Worm (Caenorhabditis elegans) whole organism, early embryonic: ENCODE results near the gene erh-1.

ENCODE experiments used
- F13C5.2 ChIP-seq: sonication (generic microtip); optimal IDR thresholded peaks from 2 replicates; lab custom pipeline; 2017; ENCODE audit warnings: mild to moderate bottlenecking, missing genetic modification characterization, inconsistent platforms, missing compliant biosample characterization
- aly-1 ChIP-seq: sonication (generic microtip); optimal IDR thresholded peaks from 2 replicates; lab custom pipeline; 2016; ENCODE audit warnings: missing genetic modification characterization, missing compliant biosample characterization
- ama-1 ChIP-seq: fragments of 150-350 bp; optimal IDR thresholded peaks from 2 replicates; lab custom pipeline; 2014
- ceh-13 ChIP-seq: fragments of 200-800 bp; sonication (Bioruptor generic); optimal IDR thresholded peaks from 2 replicates; lab custom pipeline; 2018; ENCODE audit warnings: mild to moderate bottlenecking, missing genetic modification characterization, missing compliant biosample characterization
- ceh-36 ChIP-seq: sonication (generic microtip); optimal IDR thresholded peaks from 2 replicates; lab custom pipeline; 2016; ENCODE audit warnings: missing genetic modification characterization, inconsistent platforms, missing compliant biosample characterization
- ets-7 ChIP-seq: sonication (generic microtip); optimal IDR thresholded peaks from 2 replicates; lab custom pipeline; 2016; ENCODE audit warnings: missing genotype, missing genetic modification characterization, missing compliant biosample characterization
- flt-1 ChIP-seq: fragments of 200-800 bp; sonication (Bioruptor generic); IDR thresholded peaks from 2 replicates; pipeline ENCODE4 v1.3.6; 2022; ENCODE audit warnings: missing genetic modification characterization, missing compliant biosample characterization
- hmbx-1 ChIP-seq: sonication (generic microtip); optimal IDR thresholded peaks from 2 replicates; lab custom pipeline; 2016; ENCODE audit warnings: mild to moderate bottlenecking, missing genetic modification characterization, missing compliant biosample characterization
- hmg-4 ChIP-seq: fragments of 200-800 bp; sonication (Bioruptor generic); optimal IDR thresholded peaks from 2 replicates; lab custom pipeline; 2018; ENCODE audit warnings: mild to moderate bottlenecking, missing genetic modification characterization, missing compliant biosample characterization
- hnd-1 ChIP-seq: sonication (generic microtip); optimal IDR thresholded peaks from 2 replicates; lab custom pipeline; 2016; ENCODE audit warnings: missing genetic modification characterization, missing compliant biosample characterization
- pes-1 ChIP-seq: fragments of 200-800 bp; sonication (Bioruptor generic); IDR thresholded peaks from 2 replicates; pipeline ENCODE4 v1.3.6; 2022; ENCODE audit warnings: missing genetic modification reagents, missing genetic modification characterization, missing compliant biosample characterization
- scrt-1 ChIP-seq: fragments of 200-800 bp; sonication (Bioruptor generic); IDR thresholded peaks from 2 replicates; pipeline ENCODE4 v1.3.6; 2022; ENCODE audit warnings: missing genetic modification characterization, missing compliant biosample characterization
- sea-1 ChIP-seq: fragments of 200-800 bp; sonication (Bioruptor generic); conservative IDR thresholded peaks from 2 replicates; pipeline ENCODE4 v1.3.6; 2022; ENCODE audit warnings: missing genetic modification characterization, missing compliant biosample characterization
- tbx-11 ChIP-seq: fragments of 200-800 bp; sonication (Bioruptor generic); IDR thresholded peaks from 2 replicates; pipeline ENCODE4 v1.3.6; 2022; ENCODE audit warnings: missing genetic modification characterization, missing compliant biosample characterization
- tbx-37 ChIP-seq: fragments of 200-800 bp; sonication (Bioruptor generic); conservative IDR thresholded peaks from 2 replicates; pipeline ENCODE4 v1.3.6; 2022; ENCODE audit warnings: missing genetic modification reagents, missing genetic modification characterization, missing compliant biosample characterization
- tra-4 ChIP-seq: sonication (generic microtip); optimal IDR thresholded peaks from 2 replicates; lab custom pipeline; 2017; ENCODE audit warnings: missing genetic modification characterization, missing compliant biosample characterization

The erh-1 gene

ce11 chrV:10532725-10533124 is 46.2 kb downstream of the erh-1 start, which contains the start of gene txt-10:
Gene txt-10 (minus strand): TSS chrV:10532825.
- no peak for TF ChIP-seq F13C5.2 (tag; lab: Kevin White, UChicago)
- TF ChIP-seq sea-1: no peak
- TF ChIP-seq tbx-11 (GFP tag; lab: Robert Waterston, UW): no peak
- TF ChIP-seq tra-4 (tag; lab: Kevin White, UChicago): no peak
- no peak for TF ChIP-seq flt-1 (GFP tag; lab: Robert Waterston, UW)
- no peak for TF ChIP-seq ceh-36 (tag; lab: Kevin White, UChicago)
- no peak for TF ChIP-seq tbx-37 (GFP tag; lab: Robert Waterston, UW)
- TF ChIP-seq ceh-13: no peak
- TF ChIP-seq ama-1 (lab: Kevin White, UChicago): no peak
- TF ChIP-seq hmbx-1 (tag; lab: Kevin White, UChicago): no peak
- no peak for TF ChIP-seq scrt-1 (GFP tag; lab: Robert Waterston, UW)
- TF ChIP-seq ets-7 (tag; lab: Kevin White, UChicago): no peak
- no peak for TF ChIP-seq pes-1
- no peak for TF ChIP-seq hnd-1 (tag; lab: Kevin White, UChicago)
- no peak for TF ChIP-seq hmg-4 (GFP tag; lab: Kevin White, UChicago)

ce11 chrV:10529600-10529999 is 49.3 kb downstream of the erh-1 start:
- TF ChIP-seq aly-1 (tag; lab: Kevin White, UChicago) (no peak), tbx-37 (GFP tag; lab: Robert Waterston, UW) (no peak), hnd-1 (tag; lab: Kevin White, UChicago) (no peak), tra-4 (tag; lab: Kevin White, UChicago) (no peak), ceh-36 (tag; lab: Kevin White, UChicago) (no peak), hmbx-1 (tag; lab: Kevin White, UChicago) (no peak)

ce11 chrV:10528500-10528899 is 50.4 kb downstream of the erh-1 start, which contains the start of gene F25D1.3:
Gene F25D1.3 (plus strand): TSS chrV:10528724.
- no peak for TF ChIP-seq ceh-36 (tag; lab: Kevin White, UChicago)
- no peak for TF ChIP-seq F13C5.2 (tag; lab: Kevin White, UChicago)
- TF ChIP-seq hmg-4 (GFP tag; lab: Kevin White, UChicago): no peak
- no peak for TF ChIP-seq hnd-1 (tag; lab: Kevin White, UChicago)
- no peak for TF ChIP-seq hmbx-1 (tag; lab: Kevin White, UChicago)
- TF ChIP-seq sea-1: no peak
- TF ChIP-seq scrt-1 (GFP tag; lab: Robert Waterston, UW): no peak
- TF ChIP-seq tbx-11 (GFP tag; lab: Robert Waterston, UW): no peak
- TF ChIP-seq aly-1 (tag; lab: Kevin White, UChicago): no peak
- TF ChIP-seq tbx-37 (GFP tag; lab: Robert Waterston, UW): no peak
- TF ChIP-seq ama-1 (lab: Kevin White, UChicago): no peak
- no peak for TF ChIP-seq ets-7 (tag; lab: Kevin White, UChicago)
